Worm (Caenorhabditis elegans) whole organism, young adult: Measurements from ENCODE around the gene atfs-1.

Experiments
- F55B11.4 ChIP-seq: sonication (generic microtip); optimal IDR thresholded peaks from 2 replicates; lab custom pipeline; 2016; ENCODE audit warnings: missing compliant biosample characterization, missing genetic modification characterization, borderline replicate concordance; ENCODE audit not compliant: insufficient read depth
- aptf-2 ChIP-seq: fragments of 200-800 bp; sonication (Bioruptor generic); conservative IDR thresholded peaks from 2 replicates; pipeline ENCODE4 v1.3.6; 2022; ENCODE audit warnings: missing genetic modification reagents, missing genetic modification characterization, missing compliant biosample characterization
- dpl-1 ChIP-seq: fragments of 150-350 bp; optimal IDR thresholded peaks from 2 replicates; lab custom pipeline; 2014; ENCODE audit warnings: missing biosample characterization, missing genetic modification reagents, missing genetic modification characterization
- nhr-120 ChIP-seq: fragments of 200-800 bp; sonication (Bioruptor generic); IDR thresholded peaks from 2 replicates; pipeline ENCODE4 v1.3.6; 2022; ENCODE audit warnings: missing genetic modification characterization, missing compliant biosample characterization

DNA sequence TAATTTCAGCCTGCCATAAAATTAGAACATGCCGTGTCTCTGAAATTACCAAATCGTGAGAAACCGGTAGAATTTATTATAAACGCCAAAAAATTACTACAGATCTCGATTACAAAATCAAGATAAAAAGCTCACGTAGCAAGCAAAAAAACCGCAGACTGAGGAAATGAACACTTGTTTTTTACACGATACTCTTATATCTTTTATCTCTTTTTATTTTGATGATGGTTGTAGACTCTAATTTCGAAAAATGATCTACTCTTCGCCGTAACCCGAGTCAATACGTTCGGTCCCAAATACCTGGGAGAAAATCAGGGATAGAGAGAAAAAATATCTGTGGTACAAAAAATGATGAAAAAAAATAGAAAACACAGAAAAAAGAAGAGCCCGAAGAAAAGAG lies 29.7 kb downstream of the atfs-1 start:
- no peak for TF ChIP-seq aptf-2 (GFP tag; lab: Robert Waterston, UW)
- TF ChIP-seq F55B11.4 = no peak
- TF ChIP-seq nhr-120 (GFP tag; lab: Robert Waterston, UW) = no peak
- no peak for TF ChIP-seq dpl-1 (GFP tag; lab: Kevin White, UChicago)
